Fruit fly (Drosophila melanogaster): ENCODE measurements around the gene CG14397.

DNA sequence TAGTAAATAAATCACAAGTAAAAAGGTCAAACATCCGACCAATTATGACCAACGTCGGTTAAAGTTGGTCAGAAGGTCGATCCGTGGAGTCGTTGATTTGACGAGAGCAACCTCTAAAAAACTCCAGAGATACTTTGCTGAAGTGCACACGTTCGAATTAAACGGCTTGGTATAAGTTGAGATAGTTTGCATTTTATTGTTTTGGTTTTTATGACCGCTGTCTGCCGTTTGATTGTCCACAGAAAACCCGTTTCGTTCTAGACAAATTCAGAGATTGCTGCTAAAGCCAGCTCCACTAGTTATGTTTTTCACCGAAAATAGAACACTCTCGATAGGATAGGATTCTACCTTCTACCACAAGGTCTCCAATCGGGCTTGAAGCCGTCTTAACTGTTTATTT lies 17.2 kb upstream of the CG14397 start:
- no peak for TF ChIP-seq Sin3A (optimal IDR thresholded peaks at IDR 0.05)
- TF ChIP-seq ttk (optimal IDR thresholded peaks at IDR 0.05) = no peak
- TF ChIP-seq psq (optimal IDR thresholded peaks at IDR 0.05) = no peak
- no peak for TF ChIP-seq Myc (optimal IDR thresholded peaks at IDR 0.05)
